Fruit fly (Drosophila melanogaster): ENCODE data around the gene Pbgs.

The Pbgs gene

DNA sequence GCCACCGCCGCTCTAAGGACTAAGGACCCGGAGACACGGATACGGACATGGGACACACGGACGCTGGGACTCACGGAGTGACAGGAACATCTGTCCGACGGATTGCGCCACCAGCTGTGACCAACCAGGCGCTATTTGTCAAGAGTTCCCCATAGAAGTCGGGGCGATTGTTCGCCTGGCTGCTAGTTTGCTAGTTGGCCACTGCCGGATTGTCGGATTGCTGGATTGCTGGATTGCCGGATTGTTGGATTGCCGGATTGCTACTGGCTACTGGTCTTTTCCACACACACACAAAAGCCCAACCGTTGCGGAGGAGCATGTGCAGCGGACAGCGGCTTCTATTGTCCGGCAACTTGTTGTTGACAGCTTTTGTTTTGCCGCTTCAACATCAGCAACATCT lies 43.9 kb downstream of the Pbgs start:
- TF ChIP-seq dsf (GFP tag; optimal IDR thresholded peaks at IDR 0.05; ENCODE audit: borderline replicate concordance) (no peak), h (GFP tag; optimal IDR thresholded peaks at IDR 0.05) (no peak), Hr83 (GFP tag; optimal IDR thresholded peaks at IDR 0.05; ENCODE audit: poor library complexity, severe bottlenecking) (no peak)

DNA sequence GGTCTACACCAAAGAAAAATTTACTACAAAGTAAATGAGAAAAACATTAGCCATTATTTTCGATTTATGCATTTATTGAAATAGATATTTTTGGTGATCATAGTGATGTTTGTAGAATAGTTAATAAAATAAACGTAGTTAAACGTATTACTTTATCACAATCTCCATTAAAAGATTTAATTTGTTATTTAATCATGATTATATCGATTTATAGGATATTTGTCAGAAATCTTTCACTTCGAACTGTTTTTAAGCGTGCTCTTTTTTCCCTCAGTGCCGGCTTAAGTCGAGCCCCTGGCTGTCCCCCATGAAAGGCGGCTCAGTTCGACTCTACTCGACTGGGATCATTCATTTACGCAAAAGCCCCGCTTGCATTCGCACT lies 47.5 kb downstream of the Pbgs start:
- TF ChIP-seq woc (GFP tag; optimal IDR thresholded peaks at IDR 0.05) (no peak), Hr78 (GFP tag; optimal IDR thresholded peaks at IDR 0.05) (no peak), brk (GFP tag; optimal IDR thresholded peaks at IDR 0.05) (no peak), ey (GFP tag; optimal IDR thresholded peaks at IDR 0.05) (no peak), dl (GFP tag; optimal IDR thresholded peaks at IDR 0.05; ENCODE audit: insufficient read depth in 1 of 2, partially characterized antibody in 2 of 2) (no peak), CG9705 (GFP tag; optimal IDR thresholded peaks at IDR 0.05) (no peak), Hnf4 (GFP tag; optimal IDR thresholded peaks at IDR 0.05) (no peak), Vsx2 (GFP tag; optimal IDR thresholded peaks at IDR 0.05; ENCODE audit: partially characterized antibody) (no peak), GATAd (GFP tag; optimal IDR thresholded peaks at IDR 0.05) (no peak), Mio (GFP tag; optimal IDR thresholded peaks at IDR 0.05) (no peak)

DNA sequence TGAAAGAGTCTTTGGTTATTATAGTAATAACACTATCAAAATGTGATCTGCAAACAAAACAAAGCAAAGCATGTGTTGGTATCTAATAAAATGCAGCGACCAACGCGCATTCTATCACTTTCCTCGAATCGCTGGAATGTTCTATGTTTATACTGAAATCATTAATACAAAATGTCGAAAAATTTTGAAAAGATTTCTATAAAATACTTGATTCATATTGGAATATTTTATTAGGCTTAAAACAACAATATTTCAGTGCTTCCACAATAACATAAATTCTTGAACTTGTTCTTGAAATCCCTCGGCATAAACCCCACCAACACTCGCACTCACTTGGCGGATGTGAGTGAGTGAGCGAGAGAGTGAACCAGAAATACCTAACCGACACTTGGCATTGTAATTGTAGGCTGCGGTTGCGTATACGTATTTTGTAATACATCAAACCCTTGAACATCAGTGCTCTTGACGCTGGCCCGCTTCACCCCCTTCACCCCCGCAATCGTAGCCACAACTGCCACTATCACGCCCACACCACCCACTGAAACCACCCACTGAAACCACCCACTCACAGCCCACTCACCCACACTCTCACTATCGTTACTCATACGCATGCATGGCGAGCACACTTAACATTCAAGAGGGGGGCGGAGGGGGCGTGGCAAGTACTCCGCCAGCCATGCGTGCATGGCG lies 48.1 kb downstream of the Pbgs start:
- TF ChIP-seq N (GFP tag; optimal IDR thresholded peaks at IDR 0.05), result no peak
- no peak for TF ChIP-seq Dif (GFP tag; optimal IDR thresholded peaks at IDR 0.05; ENCODE audit: partially characterized antibody)
- TF ChIP-seq pan (optimal IDR thresholded peaks at IDR 0.05), result no peak
- no peak for TF ChIP-seq Vsx2 (GFP tag; optimal IDR thresholded peaks at IDR 0.05; ENCODE audit: partially characterized antibody)
- TF ChIP-seq dsf (GFP tag; optimal IDR thresholded peaks at IDR 0.05; ENCODE audit: borderline replicate concordance), result no peak

All from whole organism, wandering third instar larva.